Worm (Caenorhabditis elegans): ENCODE data around the gene znf-207.

DNA sequence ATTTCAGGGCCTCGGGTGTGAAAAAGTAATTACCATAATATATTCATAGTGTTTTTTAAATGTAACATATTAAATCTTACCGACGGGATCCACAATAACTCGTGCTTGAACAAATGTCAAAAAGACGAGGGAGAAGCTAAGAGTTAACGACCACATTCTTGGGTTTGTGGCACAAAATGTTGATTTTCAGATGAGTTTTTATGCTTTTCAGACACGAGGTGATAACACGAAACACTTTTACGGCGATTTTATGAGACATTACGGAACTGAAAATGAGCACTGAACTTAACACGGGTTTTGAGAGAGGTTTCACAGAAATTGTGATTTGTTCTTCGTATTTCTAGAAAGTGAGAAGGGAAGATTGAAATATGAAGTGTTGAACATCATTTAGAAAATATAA, 4.2 kb upstream of the znf-207 start, which contains the start of gene B0035.13:
- TF ChIP-seq mxl-3 (GFP tag; optimal IDR thresholded peaks at IDR 0.05) (peak; percentile 29), lin-13 (GFP tag; optimal IDR thresholded peaks at IDR 0.05) (no peak), hmg-1.1 (GFP tag; IDR thresholded peaks at IDR 0.05) (no peak), ceh-82 (tag; optimal IDR thresholded peaks at IDR 0.05) (no peak), jun-1 (tag; optimal IDR thresholded peaks at IDR 0.05) (no peak), unc-62 (GFP tag; optimal IDR thresholded peaks at IDR 0.05 in 1 of 2) (no peak), unc-62 (tag; optimal IDR thresholded peaks at IDR 0.05) (no peak), ces-1 (GFP tag; optimal IDR thresholded peaks at IDR 0.05) (no peak), php-3 (GFP tag; IDR thresholded peaks at IDR 0.05) (peak; percentile 95), dmd-9 (GFP tag; IDR thresholded peaks at IDR 0.05) (no peak), nhr-25 (tag; optimal IDR thresholded peaks at IDR 0.05; ENCODE audit: borderline replicate concordance, insufficient read depth) (no peak), aly-2 (tag; optimal IDR thresholded peaks at IDR 0.05) (no peak), nhr-237 (tag; optimal IDR thresholded peaks at IDR 0.05) (no peak), nhr-48 (tag; optimal IDR thresholded peaks at IDR 0.05) (no peak)
